Fruit fly (Drosophila melanogaster): Measurements from ENCODE around the gene gny.

The gny gene

dm6 chr2L:10376276-10376675, 3.6 kb upstream of the gny start:
- TF ChIP-seq sage (GFP tag; optimal IDR thresholded peaks at IDR 0.05) (no peak), dl (GFP tag; optimal IDR thresholded peaks at IDR 0.05; ENCODE audit: insufficient read depth in 1 of 2, partially characterized antibody in 2 of 2) (no peak), CG32264 (GFP tag; optimal IDR thresholded peaks at IDR 0.05) (no peak), Dif (GFP tag; optimal IDR thresholded peaks at IDR 0.05; ENCODE audit: partially characterized antibody) (no peak), Hr83 (GFP tag; optimal IDR thresholded peaks at IDR 0.05; ENCODE audit: poor library complexity, severe bottlenecking) (no peak), pan (optimal IDR thresholded peaks at IDR 0.05) (no peak), foxo (GFP tag; optimal IDR thresholded peaks at IDR 0.05) (no peak), dmrt93B (GFP tag; optimal IDR thresholded peaks at IDR 0.05) (no peak), woc (GFP tag; optimal IDR thresholded peaks at IDR 0.05) (no peak), ey (GFP tag; optimal IDR thresholded peaks at IDR 0.05) (no peak), HLH106 (tag; optimal IDR thresholded peaks at IDR 0.05) (no peak), Hnf4 (GFP tag; optimal IDR thresholded peaks at IDR 0.05) (no peak), Sp1 (GFP tag; optimal IDR thresholded peaks at IDR 0.05) (no peak), Jra (GFP tag; optimal IDR thresholded peaks at IDR 0.05) (no peak), sv (GFP tag; optimal IDR thresholded peaks at IDR 0.05) (no peak), Abd-B (GFP tag; optimal IDR thresholded peaks at IDR 0.05) (no peak), br (GFP tag; optimal IDR thresholded peaks at IDR 0.05) (no peak), OdsH (GFP tag; optimal IDR thresholded peaks at IDR 0.05) (no peak), CrebA (GFP tag; optimal IDR thresholded peaks at IDR 0.05; ENCODE audit: borderline replicate concordance) (no peak)

dm6 chr2L:10378631-10379030, 1.3 kb upstream of the gny start:
- TF ChIP-seq sage (GFP tag; optimal IDR thresholded peaks at IDR 0.05) (no peak), Myc (optimal IDR thresholded peaks at IDR 0.05) (no peak), Sp1 (GFP tag; optimal IDR thresholded peaks at IDR 0.05) (no peak), dsf (GFP tag; optimal IDR thresholded peaks at IDR 0.05; ENCODE audit: borderline replicate concordance) (no peak), rgr (GFP tag; optimal IDR thresholded peaks at IDR 0.05) (no peak)

- TF ChIP-seq HLH106 (tag; optimal IDR thresholded peaks at IDR 0.05) (peak; percentile 74), CrebA (GFP tag; optimal IDR thresholded peaks at IDR 0.05; ENCODE audit: borderline replicate concordance) (no peak), CG9705 (GFP tag; optimal IDR thresholded peaks at IDR 0.05) (no peak), dmrt93B (GFP tag; optimal IDR thresholded peaks at IDR 0.05) (no peak), CG32264 (GFP tag; optimal IDR thresholded peaks at IDR 0.05) (peak; percentile 33), br (GFP tag; optimal IDR thresholded peaks at IDR 0.05) (no peak), foxo (GFP tag; optimal IDR thresholded peaks at IDR 0.05) (peak; percentile 49 to 87), GATAd (GFP tag; optimal IDR thresholded peaks at IDR 0.05) (no peak), fru (GFP tag; optimal IDR thresholded peaks at IDR 0.05) (peak; percentile 90), tai (GFP tag; optimal IDR thresholded peaks at IDR 0.05) (peak; percentile 11), Rel (GFP tag; optimal IDR thresholded peaks at IDR 0.05) (no peak), Rel (tag; optimal IDR thresholded peaks at IDR 0.05) (peak; percentile 96), Abd-B (GFP tag; optimal IDR thresholded peaks at IDR 0.05) (no peak), Hnf4 (GFP tag; optimal IDR thresholded peaks at IDR 0.05) (peak; percentile 67), Jra (GFP tag; optimal IDR thresholded peaks at IDR 0.05) (peak; percentile 31), Mio (GFP tag; optimal IDR thresholded peaks at IDR 0.05) (no peak), sv (GFP tag; optimal IDR thresholded peaks at IDR 0.05) (peak; percentile 77), Hr78 (GFP tag; optimal IDR thresholded peaks at IDR 0.05) (no peak), jim (GFP tag; optimal IDR thresholded peaks at IDR 0.05) (no peak), pan (optimal IDR thresholded peaks at IDR 0.05) (no peak), psq (GFP tag; optimal IDR thresholded peaks at IDR 0.05) (peak; percentile 59), usp (GFP tag; optimal IDR thresholded peaks at IDR 0.05) (no peak), Myc (optimal IDR thresholded peaks at IDR 0.05) (no peak), woc (GFP tag; optimal IDR thresholded peaks at IDR 0.05) (peak; percentile 56), lola (GFP tag; optimal IDR thresholded peaks at IDR 0.05) (no peak), sage (GFP tag; optimal IDR thresholded peaks at IDR 0.05) (peak; percentile 38), N (GFP tag; optimal IDR thresholded peaks at IDR 0.05) (no peak), Dfd (GFP tag; optimal IDR thresholded peaks at IDR 0.05) (no peak), Vsx2 (GFP tag; optimal IDR thresholded peaks at IDR 0.05; ENCODE audit: partially characterized antibody) (no peak), rgr (GFP tag; optimal IDR thresholded peaks at IDR 0.05) (peak; percentile 85), Sp1 (GFP tag; optimal IDR thresholded peaks at IDR 0.05) (peak; percentile 80), dl (GFP tag; optimal IDR thresholded peaks at IDR 0.05; ENCODE audit: insufficient read depth in 1 of 2, partially characterized antibody in 2 of 2) (no peak), h (GFP tag; optimal IDR thresholded peaks at IDR 0.05) (peak; percentile 91), ey (GFP tag; optimal IDR thresholded peaks at IDR 0.05) (peak; percentile 80), OdsH (GFP tag; optimal IDR thresholded peaks at IDR 0.05) (peak; percentile 84), dsf (GFP tag; optimal IDR thresholded peaks at IDR 0.05; ENCODE audit: borderline replicate concordance) (peak; percentile 4), Hr83 (GFP tag; optimal IDR thresholded peaks at IDR 0.05; ENCODE audit: poor library complexity, severe bottlenecking) (no peak), brk (GFP tag; optimal IDR thresholded peaks at IDR 0.05) (peak; percentile 69), Dif (GFP tag; optimal IDR thresholded peaks at IDR 0.05; ENCODE audit: partially characterized antibody) (no peak)
Measured at dm6 chr2L:10381890-10382450, 2.1 kb downstream of the gny start, which contains the start of gene CG5096. Gene CG5096 (plus strand): TSS chr2L:10382263.

All from whole organism, wandering third instar larva.